Fruit fly (Drosophila melanogaster) whole organism, pupa: ENCODE data around the gene CG42846.

Experiments used
- CG10348 ChIP-seq: fragments of 200-800 bp; sonication (Bioruptor generic); IDR thresholded peaks from 2 replicates; pipeline ENCODE4 v1.3.6; 2022; ENCODE audit warnings: missing biosample characterization, missing genetic modification characterization
- CG12605 ChIP-seq: fragments of 200-800 bp; sonication (Bioruptor generic); IDR thresholded peaks from 2 replicates; pipeline ENCODE4 v1.3.6; 2022; ENCODE audit warnings: missing biosample characterization, missing genetic modification characterization
- CG13204 ChIP-seq: fragments of 200-800 bp; sonication (Bioruptor generic); optimal IDR thresholded peaks from 2 replicates; lab custom pipeline; 2018; ENCODE audit warnings: missing biosample characterization, mild to moderate bottlenecking, missing genetic modification characterization, moderate library complexity
- CG14655 ChIP-seq: fragments of 200-800 bp; sonication (Bioruptor generic); optimal IDR thresholded peaks from 3 replicates; lab custom pipeline; 2017; ENCODE audit warnings: mild to moderate bottlenecking, missing biosample characterization, missing genetic modification reagents, missing genetic modification characterization
- CG15710 ChIP-seq: fragments of 200-800 bp; sonication (Bioruptor generic); optimal IDR thresholded peaks from 2 replicates; lab custom pipeline; 2018; ENCODE audit warnings: missing biosample characterization, mild to moderate bottlenecking, missing genetic modification characterization, moderate library complexity
- CG17806 ChIP-seq: fragments of 200-800 bp; sonication (Bioruptor generic); optimal IDR thresholded peaks from 2 replicates; lab custom pipeline; 2018; ENCODE audit warnings: missing biosample characterization, mild to moderate bottlenecking, missing genetic modification characterization, moderate library complexity
- CG32121 ChIP-seq: fragments of 200-800 bp; sonication (Bioruptor generic); IDR thresholded peaks from 2 replicates; pipeline ENCODE4 v1.3.6; 2022; ENCODE audit warnings: missing biosample characterization, missing genetic modification characterization
- CG34367 ChIP-seq: fragments of 200-800 bp; sonication (Bioruptor generic); optimal IDR thresholded peaks from 2 replicates; lab custom pipeline; 2018; ENCODE audit warnings: missing biosample characterization, mild to moderate bottlenecking, missing genetic modification characterization
- CG4496 ChIP-seq: fragments of 200-800 bp; sonication (Bioruptor generic); IDR thresholded peaks from 3 replicates; pipeline ENCODE4 v1.3.6; 2022; ENCODE audit warnings: missing biosample characterization, missing genetic modification characterization
- CG8159 ChIP-seq: fragments of 200-800 bp; sonication (Bioruptor generic); optimal IDR thresholded peaks from 3 replicates; lab custom pipeline; 2018; ENCODE audit warnings: missing biosample characterization, mild to moderate bottlenecking, missing genetic modification characterization, moderate library complexity
- CG8301 ChIP-seq: fragments of 200-800 bp; sonication (Bioruptor generic); optimal IDR thresholded peaks from 2 replicates; lab custom pipeline; 2018; ENCODE audit warnings: missing biosample characterization, mild to moderate bottlenecking, missing genetic modification characterization
- CG9948 ChIP-seq: fragments of 200-800 bp; sonication (Bioruptor generic); optimal IDR thresholded peaks from 2 replicates; lab custom pipeline; 2018; ENCODE audit warnings: missing biosample characterization, mild to moderate bottlenecking, missing genetic modification characterization, moderate library complexity
- D1 ChIP-seq: fragments of 200-800 bp; sonication (Bioruptor generic); optimal IDR thresholded peaks from 2 replicates; lab custom pipeline; 2018; ENCODE audit warnings: missing biosample characterization, mild to moderate bottlenecking, missing genetic modification characterization, moderate library complexity
- EcR ChIP-seq: fragments of 200-800 bp; sonication (Bioruptor generic); optimal IDR thresholded peaks from 3 replicates; lab custom pipeline; 2019; ENCODE audit warnings: missing biosample characterization, missing genetic modification characterization, mild to moderate bottlenecking, moderate library complexity, missing genetic modification reagents
- Ets98B ChIP-seq: fragments of 200-800 bp; sonication (Bioruptor generic); IDR thresholded peaks from 2 replicates; pipeline ENCODE4 v1.3.6; 2022; ENCODE audit warnings: missing biosample characterization, missing genetic modification characterization
- Pif1A ChIP-seq: fragments of 200-800 bp; sonication (Bioruptor generic); optimal IDR thresholded peaks from 3 replicates; lab custom pipeline; 2016; ENCODE audit warnings: missing biosample characterization, missing genetic modification characterization
- Pif1B ChIP-seq: fragments of 200-800 bp; sonication (Bioruptor generic); optimal IDR thresholded peaks from 3 replicates; lab custom pipeline; 2016; ENCODE audit warnings: missing biosample characterization, missing genetic modification characterization
- Snoo ChIP-seq: fragments of 200-800 bp; sonication (Bioruptor generic); optimal IDR thresholded peaks from 3 replicates; lab custom pipeline; 2017; ENCODE audit warnings: missing biosample characterization, mild to moderate bottlenecking, missing genetic modification characterization, inconsistent platforms
- fd96Ca ChIP-seq: fragments of 200-800 bp; sonication (Bioruptor generic); IDR thresholded peaks from 3 replicates; pipeline ENCODE4 v1.3.6; 2022; ENCODE audit warnings: missing biosample characterization, missing genetic modification characterization
- gl ChIP-seq: fragments of 200-800 bp; sonication (Bioruptor generic); optimal IDR thresholded peaks from 2 replicates; lab custom pipeline; 2018; ENCODE audit warnings: missing biosample characterization, mild to moderate bottlenecking, missing genetic modification characterization
- rn ChIP-seq: fragments of 200-800 bp; sonication (Bioruptor generic); IDR thresholded peaks from 2 replicates; pipeline ENCODE4 v1.3.6; 2022; ENCODE audit warnings: missing biosample characterization, missing genetic modification characterization

Gene CG42846

dm6 chr3L:247482-248225 is 16.2 kb upstream of the CG42846 start, which contains the start of gene mthl14:
TSS of gene mthl14 (plus strand) at chr3L:247491.
- no peak for TF ChIP-seq CG17806 (tag; lab: Kevin White, UChicago)
- no peak for TF ChIP-seq Snoo (tag; lab: Kevin White, UChicago)
- TF ChIP-seq, all 21 proteins: peak for 0

dm6 chr3L:246644-247199 is 15.3 kb upstream of the CG42846 start:
- TF ChIP-seq Ets98B (GFP tag; lab: Robert Waterston, UW), result no peak; the same call in 1 of the 2 replicates
- TF ChIP-seq Pif1A, result no peak
- TF ChIP-seq CG8159, result no peak
- peak; percentile 5 for TF ChIP-seq CG17806 (tag; lab: Kevin White, UChicago)
- TF ChIP-seq CG9948, result no peak
- TF ChIP-seq CG13204, result no peak
- no peak; the same call in 2 of the 3 replicates for TF ChIP-seq CG4496
- TF ChIP-seq rn (GFP tag; lab: Robert Waterston, UW), result no peak
- no peak for TF ChIP-seq EcR (GFP tag; lab: Kevin White, UChicago)
- TF ChIP-seq gl (tag; lab: Kevin White, UChicago), result no peak
- TF ChIP-seq CG10348, result no peak
- TF ChIP-seq CG14655 (GFP tag; lab: Kevin White, UChicago), result no peak
- no peak for TF ChIP-seq D1
- no peak for TF ChIP-seq CG8301 (tag; lab: Kevin White, UChicago)
- TF ChIP-seq CG15710, result no peak
- peak; percentile 35; the same call in 1 of the 2 replicates for TF ChIP-seq CG32121
- TF ChIP-seq Snoo (tag; lab: Kevin White, UChicago), result peak; percentile 44
- TF ChIP-seq CG12605 (GFP tag; lab: Robert Waterston, UW), result no peak
- TF ChIP-seq Pif1B (GFP tag; lab: Kevin White, UChicago), result no peak
- peak; percentile 47 for TF ChIP-seq CG34367 (tag; lab: Kevin White, UChicago)
- TF ChIP-seq fd96Ca (GFP tag; lab: Robert Waterston, UW), result no peak

DNA sequence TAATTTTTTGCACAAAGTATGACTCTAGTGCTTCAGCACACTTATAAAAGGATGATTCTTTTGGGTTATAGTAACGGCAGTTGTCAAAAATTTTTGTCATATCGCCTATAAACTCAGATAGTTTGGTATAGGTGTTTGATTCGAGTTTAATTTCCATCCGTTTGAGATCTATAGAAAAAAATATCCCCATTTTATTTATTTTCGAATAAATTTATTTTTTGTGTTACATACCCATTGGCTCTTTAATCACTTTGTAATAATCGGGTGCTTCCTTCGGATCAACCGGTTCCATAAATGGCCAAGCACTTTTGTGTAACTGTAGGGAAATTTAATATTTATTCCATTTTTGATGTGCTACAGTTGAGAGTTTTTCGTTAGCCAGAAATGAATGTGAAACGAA is 2.9 kb upstream of the CG42846 start:
- TF ChIP-seq CG4496, result no peak

DNA sequence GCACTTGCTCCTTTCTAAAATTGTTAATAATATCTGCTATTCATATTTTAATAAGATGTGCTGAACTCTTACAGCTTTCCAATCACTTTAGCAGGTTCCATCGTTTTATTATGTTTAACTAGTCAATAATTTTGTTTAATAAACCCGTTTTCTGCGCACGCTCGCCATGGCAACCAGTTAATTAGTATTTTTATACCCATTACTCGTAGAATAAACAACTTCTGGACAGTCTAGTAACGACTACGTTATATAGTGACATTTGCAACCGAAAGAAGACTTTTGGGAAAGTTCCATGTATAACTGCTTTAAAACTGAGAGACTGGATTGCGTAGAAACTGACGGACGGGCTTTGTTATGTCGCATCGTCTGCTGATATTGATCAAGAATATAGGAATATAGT is 1.8 kb upstream of the CG42846 start, which contains the start of gene CG34453:
Gene CG34453 (minus strand): TSS at position 101 of the 400 bp plus-strand sequence.
- no peak for TF ChIP-seq gl (tag; lab: Kevin White, UChicago)
- no peak for TF ChIP-seq CG32121
- no peak for TF ChIP-seq CG15710
- TF ChIP-seq D1, result no peak
- TF ChIP-seq CG14655 (GFP tag; lab: Kevin White, UChicago), result no peak
- no peak for TF ChIP-seq Ets98B (GFP tag; lab: Robert Waterston, UW)
- no peak for TF ChIP-seq CG4496
- no peak for TF ChIP-seq CG8159
- TF ChIP-seq CG34367 (tag; lab: Kevin White, UChicago), result no peak
- no peak for TF ChIP-seq CG17806 (tag; lab: Kevin White, UChicago)
- TF ChIP-seq CG8301 (tag; lab: Kevin White, UChicago), result no peak
- no peak for TF ChIP-seq Snoo (tag; lab: Kevin White, UChicago)
- TF ChIP-seq Pif1A, result no peak
- no peak for TF ChIP-seq CG10348
- TF ChIP-seq CG9948, result no peak
- TF ChIP-seq, all 21 proteins: peak for 0

DNA sequence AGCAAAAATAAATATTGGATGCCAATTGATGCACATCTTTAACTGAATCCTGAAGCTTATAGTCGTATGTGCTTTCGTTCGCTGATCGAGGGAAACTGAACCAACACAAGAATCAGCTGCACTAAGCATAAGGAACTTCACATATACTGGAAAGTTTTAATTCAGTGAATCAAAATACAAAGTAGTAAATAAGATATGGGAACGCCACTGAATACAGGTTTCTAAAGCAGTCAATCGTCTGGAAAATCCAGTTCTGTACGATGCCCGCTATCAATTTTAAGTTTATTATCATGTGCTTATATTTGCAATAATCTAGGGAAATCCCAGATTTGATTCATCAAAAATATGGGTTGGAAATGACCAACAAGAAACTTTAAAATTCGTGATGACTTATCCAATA is 863 bp upstream of the CG42846 start, which contains the start of gene CG34454:
Gene CG34454 (minus strand): TSS at position 84 of the 400 bp plus-strand sequence.
- TF ChIP-seq CG9948, result no peak
- TF ChIP-seq D1, result no peak
- TF ChIP-seq CG15710, result no peak
- TF ChIP-seq CG14655 (GFP tag; lab: Kevin White, UChicago), result no peak
- TF ChIP-seq Snoo (tag; lab: Kevin White, UChicago), result no peak
- no peak for TF ChIP-seq CG32121
- TF ChIP-seq CG13204, result no peak
- no peak for TF ChIP-seq Ets98B (GFP tag; lab: Robert Waterston, UW)
- no peak for TF ChIP-seq Pif1B (GFP tag; lab: Kevin White, UChicago)

DNA sequence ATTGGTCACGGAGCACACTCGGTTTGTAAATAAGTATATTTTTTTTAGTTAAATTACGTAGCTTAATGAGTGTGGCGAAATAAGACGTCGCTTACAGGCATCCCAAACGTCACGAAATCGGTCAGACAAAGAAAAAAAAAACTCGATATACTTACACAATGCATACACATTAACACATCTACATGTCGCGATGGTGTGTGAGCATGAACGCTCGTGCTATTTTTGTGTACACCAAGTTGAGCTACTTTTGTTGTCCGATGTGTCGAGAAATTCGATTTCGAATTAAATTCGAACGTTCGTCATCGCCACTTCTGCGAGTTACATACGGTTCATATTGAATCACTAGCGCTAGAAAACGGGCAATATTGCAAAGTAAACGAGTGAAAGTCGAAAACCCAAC is 6.3 kb downstream of the CG42846 start:
- no peak for TF ChIP-seq EcR (GFP tag; lab: Kevin White, UChicago)
- TF ChIP-seq CG4496, result no peak
- no peak for TF ChIP-seq Pif1A
- no peak for TF ChIP-seq D1
